Fruit fly (Drosophila melanogaster) whole organism, prepupa: ENCODE measurements around the gene gammaTub37C.
A peak's percentile ranks its signal among the peaks of the same experiment; 100 is the strongest.

Experiments
- CG16779 ChIP-seq: fragments of 200-800 bp; sonication (Bioruptor generic); optimal IDR thresholded peaks from 3 replicates; lab custom pipeline; 2017; ENCODE audit warnings: missing biosample characterization, mild to moderate bottlenecking, missing genetic modification characterization
- Ets21C ChIP-seq: fragments of 200-800 bp; sonication (Bioruptor generic); optimal IDR thresholded peaks from 3 replicates; lab custom pipeline; 2016; ENCODE audit warnings: missing biosample characterization, missing genetic modification characterization
- Gug ChIP-seq: fragments of 200-800 bp; sonication (Bioruptor generic); IDR thresholded peaks from 2 replicates; pipeline ENCODE4 v1.3.6; 2022; ENCODE audit warnings: missing biosample characterization, missing genetic modification characterization
- Hr39 ChIP-seq: fragments of 200-800 bp; sonication (Bioruptor generic); optimal IDR thresholded peaks from 2 replicates; lab custom pipeline; 2016; ENCODE audit warnings: missing biosample characterization, missing genetic modification characterization
- Hr4 ChIP-seq: fragments of 200-800 bp; sonication (Bioruptor generic); optimal IDR thresholded peaks from 3 replicates; lab custom pipeline; 2016; ENCODE audit warnings: missing biosample characterization, missing genetic modification characterization
- dsx ChIP-seq: fragments of 200-800 bp; optimal IDR thresholded peaks from 3 replicates; lab custom pipeline; 2019; ENCODE audit warnings: missing biosample characterization, mild to moderate bottlenecking, missing genetic modification characterization, moderate library complexity; ENCODE audit not compliant: poor library complexity, severe bottlenecking
- ss ChIP-seq, 2 experiments: fragments of 200-800 bp; sonication (Bioruptor generic); optimal IDR thresholded peaks; 2 replicates in 1 of 2; 3 replicates in 1 of 2; lab custom pipeline; 2017 to 2018; ENCODE audit warnings: mild to moderate bottlenecking in 2 of 2, missing biosample characterization in 2 of 2, missing genetic modification characterization in 2 of 2, moderate library complexity in 1 of 2
- svp ChIP-seq: fragments of 200-800 bp; sonication (Bioruptor generic); peaks from one replicate; lab custom pipeline; 2016; ENCODE audit warnings: missing biosample characterization, missing genetic modification characterization

DNA sequence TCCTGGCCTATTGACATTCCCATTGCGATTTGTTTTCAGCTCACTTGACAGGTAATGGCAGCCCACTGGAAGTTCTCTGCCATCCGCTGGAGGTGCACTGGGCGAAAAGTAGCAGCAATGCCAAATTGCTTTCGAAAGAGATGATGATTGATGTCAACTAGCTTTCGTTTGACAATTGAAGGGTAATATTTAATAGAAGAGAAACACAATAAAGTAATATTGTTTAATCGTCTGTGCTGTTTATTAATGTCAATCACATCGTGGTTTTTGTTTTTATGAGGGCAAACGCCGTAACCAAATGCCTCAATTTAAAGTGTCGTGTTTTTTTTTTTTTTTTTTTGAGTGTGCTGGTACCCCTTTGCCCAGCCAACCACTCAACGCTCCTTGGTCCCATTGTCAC is 43.5 kb upstream of the gammaTub37C start:
- TF ChIP-seq Hr39 (GFP tag; lab: Kevin White, UChicago) (peak; percentile 24), dsx (GFP tag; lab: Kevin White, UChicago) (no peak), Hr4 (GFP tag; lab: Kevin White, UChicago) (no peak), Ets21C (GFP tag; lab: Kevin White, UChicago) (no peak), ss (GFP tag; optimal IDR thresholded peaks at IDR 0.05; lab: Kevin White, UChicago) (no peak), CG16779 (no peak), Gug (GFP tag; lab: Robert Waterston, UW) (no peak), svp (peak; percentile 84)
